Worm (Caenorhabditis elegans) whole organism, midembryonic: ENCODE measurements around the gene B0310.1.

Experiments used
- T22C8.4 ChIP-seq: fragments of 200-800 bp; sonication (Bioruptor generic); IDR thresholded peaks from 2 replicates; pipeline ENCODE4 v1.3.6; 2022; ENCODE audit warnings: missing genetic modification characterization, missing compliant biosample characterization
- cog-1 ChIP-seq: sonication (generic microtip); optimal IDR thresholded peaks from 2 replicates; lab custom pipeline; 2016; ENCODE audit warnings: missing genetic modification characterization, missing compliant biosample characterization
- flt-1 ChIP-seq: fragments of 200-800 bp; sonication (Bioruptor generic); IDR thresholded peaks from 2 replicates; pipeline ENCODE4 v1.3.6; 2022; ENCODE audit warnings: missing genetic modification characterization, missing compliant biosample characterization
- klf-2 ChIP-seq: fragments of 200-800 bp; sonication (Bioruptor generic); conservative IDR thresholded peaks from 2 replicates; pipeline ENCODE4 v1.3.6; 2022; ENCODE audit warnings: missing genetic modification reagents, missing genetic modification characterization, missing compliant biosample characterization
- med-1 ChIP-seq: sonication (generic microtip); optimal IDR thresholded peaks from 2 replicates; lab custom pipeline; 2017; ENCODE audit warnings: missing genetic modification characterization, mild to moderate bottlenecking, missing compliant biosample characterization, antibody characterized with exemption, missing genetic modification reagents; ENCODE audit not compliant: insufficient read depth
- ref-1 ChIP-seq: fragments of 200-800 bp; sonication (Bioruptor generic); conservative IDR thresholded peaks from 2 replicates; pipeline ENCODE4 v1.3.6; 2022; ENCODE audit warnings: missing genetic modification reagents, missing genetic modification characterization, missing compliant biosample characterization
- tab-1 ChIP-seq: fragments of 200-800 bp; sonication (Bioruptor generic); IDR thresholded peaks from 2 replicates; pipeline ENCODE4 v1.3.6; 2022; ENCODE audit warnings: missing genetic modification characterization, missing compliant biosample characterization
- ztf-23 ChIP-seq: fragments of 200-800 bp; sonication (Bioruptor generic); IDR thresholded peaks from 2 replicates; pipeline ENCODE4 v1.3.6; 2022; ENCODE audit warnings: missing genetic modification reagents, missing genetic modification characterization, missing compliant biosample characterization
- ztf-29 ChIP-seq: fragments of 200-800 bp; sonication (Bioruptor generic); IDR thresholded peaks from 2 replicates; pipeline ENCODE4 v1.3.6; 2022; ENCODE audit warnings: missing genetic modification reagents, missing genetic modification characterization, missing compliant biosample characterization

B0310.1 gene

DNA sequence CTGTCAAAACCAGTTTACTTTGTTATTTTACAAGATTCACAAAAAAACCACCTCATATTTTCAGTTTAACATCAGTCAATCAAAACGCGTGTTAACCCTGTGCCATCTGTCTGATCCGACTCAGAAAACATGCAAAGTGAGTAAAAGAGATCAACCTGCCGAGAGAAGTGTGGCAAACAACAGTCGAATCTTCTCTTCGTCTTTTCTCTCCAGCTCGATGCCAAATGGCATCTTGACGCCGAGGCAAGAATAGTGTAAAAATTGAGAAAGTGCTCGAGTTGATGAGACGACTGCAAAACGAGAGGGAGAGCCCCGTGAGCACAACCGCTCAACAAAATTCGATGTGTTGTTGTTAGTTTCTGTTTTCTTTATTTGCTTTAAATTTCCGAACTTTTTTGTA, at the start of gene B0310.1:
Gene B0310.1 (plus strand): TSS at position 310 of the 400 bp plus-strand sequence.
- TF ChIP-seq klf-2 (GFP tag; lab: Robert Waterston, UW): no peak
- TF ChIP-seq cog-1: no peak
- no peak for TF ChIP-seq med-1 (GFP tag; lab: Kevin White, UChicago)
- TF ChIP-seq tab-1 (GFP tag; lab: Robert Waterston, UW): no peak
- no peak for TF ChIP-seq ztf-23 (GFP tag; lab: Robert Waterston, UW)
- TF ChIP-seq ref-1 (GFP tag; lab: Robert Waterston, UW): no peak
- no peak for TF ChIP-seq flt-1 (GFP tag; lab: Robert Waterston, UW)
- no peak for TF ChIP-seq ztf-29
- TF ChIP-seq T22C8.4: no peak

DNA sequence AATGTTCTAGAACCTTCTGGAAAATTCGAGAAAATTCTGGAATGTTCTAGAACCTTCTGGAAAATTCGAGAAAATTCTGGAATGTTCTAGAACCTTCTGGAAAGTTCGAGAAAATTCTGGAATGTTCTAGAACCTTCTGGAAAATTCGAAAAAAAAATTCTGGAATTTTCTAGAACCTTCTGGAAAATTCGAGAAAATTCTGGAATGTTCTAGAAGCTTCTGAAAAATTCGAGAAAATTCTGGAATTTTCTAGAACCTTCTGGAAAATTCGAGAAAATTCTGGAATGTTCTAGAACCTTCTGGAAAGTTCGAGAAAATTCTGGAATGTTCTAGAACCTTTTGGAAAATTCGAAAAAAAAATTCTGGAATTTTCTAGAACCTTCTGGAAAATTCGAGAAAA, 49.6 kb upstream of the B0310.1 start:
- peak; percentile 82 for TF ChIP-seq flt-1 (GFP tag; lab: Robert Waterston, UW)

DNA sequence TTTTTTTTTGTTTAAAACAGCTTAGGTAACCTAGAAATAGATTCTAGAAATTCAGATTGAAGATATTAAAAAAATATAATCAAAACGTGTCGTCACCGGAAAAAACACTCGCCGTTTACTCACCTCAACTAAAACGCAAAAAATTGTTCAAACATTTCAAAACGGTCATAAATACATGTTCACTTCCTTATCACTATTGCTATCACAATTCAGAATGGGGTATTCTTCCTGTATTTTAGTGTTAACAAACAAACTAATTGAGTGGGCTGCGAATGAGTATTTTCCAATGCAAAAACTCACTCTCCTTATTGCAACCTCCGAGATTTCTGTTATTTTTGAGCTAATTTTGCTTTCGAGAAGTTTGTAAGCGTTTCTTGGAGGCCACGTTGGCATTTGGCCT, 43.2 kb upstream of the B0310.1 start, which contains the start of gene F52D1.2:
Gene F52D1.2 (minus strand): TSS at position 393 of the 400 bp plus-strand sequence.
- TF ChIP-seq ztf-23 (GFP tag; lab: Robert Waterston, UW) (no peak), ztf-29 (no peak), flt-1 (GFP tag; lab: Robert Waterston, UW) (no peak), ref-1 (GFP tag; lab: Robert Waterston, UW) (no peak), klf-2 (GFP tag; lab: Robert Waterston, UW) (no peak), T22C8.4 (no peak), med-1 (GFP tag; lab: Kevin White, UChicago) (no peak), tab-1 (GFP tag; lab: Robert Waterston, UW) (no peak), cog-1 (no peak)

DNA sequence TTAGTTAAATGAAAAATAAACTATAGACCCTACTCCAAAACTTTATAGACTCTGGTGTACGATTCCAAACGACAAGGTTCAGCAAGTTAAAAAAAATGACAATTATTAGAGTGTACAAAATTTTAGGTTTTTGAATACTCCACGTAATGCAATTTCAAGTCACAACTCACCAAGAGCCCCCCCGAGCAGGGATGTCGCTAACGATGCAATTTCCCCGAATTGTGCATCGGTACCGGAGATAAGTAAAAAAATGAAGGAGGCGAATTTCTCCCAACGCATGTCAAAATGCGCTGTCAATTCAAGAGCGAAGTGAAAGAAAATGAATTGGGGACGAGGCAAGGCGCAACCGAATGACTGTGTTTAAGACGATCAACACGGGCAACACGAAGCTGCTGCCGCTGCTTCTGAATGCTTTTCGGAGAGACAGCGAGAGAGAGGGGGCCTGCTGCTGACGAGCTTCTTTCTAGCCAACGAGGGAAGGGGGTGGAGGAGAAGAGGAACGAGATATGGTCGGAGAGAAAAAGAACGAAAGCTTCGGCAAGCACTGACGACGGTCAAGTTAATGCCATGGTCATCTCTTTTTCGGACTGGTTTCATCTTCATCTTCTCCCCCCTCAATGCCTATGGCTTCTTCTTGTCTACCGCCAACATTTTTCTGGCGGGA, 35.8 kb upstream of the B0310.1 start, which contains the start of gene abu-12:
Gene abu-12 (minus strand): TSS at position 472 of the 664 bp plus-strand sequence.
- TF ChIP-seq ztf-23 (GFP tag; lab: Robert Waterston, UW): no peak
- TF ChIP-seq ref-1 (GFP tag; lab: Robert Waterston, UW): no peak
- TF ChIP-seq tab-1 (GFP tag; lab: Robert Waterston, UW): no peak
- no peak for TF ChIP-seq flt-1 (GFP tag; lab: Robert Waterston, UW)
- TF ChIP-seq ztf-29: no peak
- no peak for TF ChIP-seq T22C8.4

DNA sequence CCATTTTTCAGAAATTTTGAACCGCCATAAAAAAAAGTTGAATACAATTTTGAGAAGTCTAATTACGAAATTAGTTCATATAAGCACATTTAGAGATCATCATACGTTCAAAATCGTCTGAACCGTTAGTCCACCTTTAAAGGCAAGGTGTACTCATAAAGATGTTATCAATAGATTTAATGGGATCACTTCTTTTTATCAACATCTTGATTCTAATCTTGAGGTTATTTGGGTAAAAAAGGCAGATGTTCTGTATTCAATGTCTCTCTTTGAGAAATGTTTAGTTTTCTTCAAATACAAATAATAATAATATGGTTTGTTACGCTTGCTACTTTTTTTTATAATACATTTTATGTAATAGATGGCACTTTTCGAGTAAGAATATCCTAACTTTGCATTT, 33.7 kb upstream of the B0310.1 start:
- TF ChIP-seq klf-2 (GFP tag; lab: Robert Waterston, UW) (no peak), ztf-23 (GFP tag; lab: Robert Waterston, UW) (no peak), ztf-29 (no peak), cog-1 (no peak), ref-1 (GFP tag; lab: Robert Waterston, UW) (no peak), med-1 (GFP tag; lab: Kevin White, UChicago) (no peak), flt-1 (GFP tag; lab: Robert Waterston, UW) (no peak), T22C8.4 (no peak), tab-1 (GFP tag; lab: Robert Waterston, UW) (no peak)

DNA sequence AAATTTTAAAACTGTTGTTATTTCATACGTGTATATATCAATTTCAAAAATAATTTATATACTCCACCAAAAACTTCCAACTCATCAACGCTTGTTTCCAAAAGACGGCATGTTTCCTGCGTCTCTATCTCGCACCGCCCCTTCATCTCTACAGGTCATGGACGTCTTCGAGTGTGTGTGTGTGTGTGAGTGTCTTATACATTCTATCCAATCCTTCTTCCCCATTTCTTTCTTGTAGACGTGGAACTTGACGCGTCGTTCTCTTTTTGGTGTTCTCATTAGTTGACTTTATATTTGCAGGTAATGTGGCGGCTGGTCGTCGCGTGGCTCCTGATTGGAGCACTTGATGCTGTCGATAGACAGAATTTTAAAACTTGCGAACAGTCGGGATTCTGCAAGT, 32.7 kb upstream of the B0310.1 start, which contains the start of gene aagr-4:
Gene aagr-4 (plus strand): TSS at position 301 of the 400 bp plus-strand sequence.
- TF ChIP-seq cog-1 (no peak), ref-1 (GFP tag; lab: Robert Waterston, UW) (no peak), med-1 (GFP tag; lab: Kevin White, UChicago) (no peak), klf-2 (GFP tag; lab: Robert Waterston, UW) (no peak), ztf-29 (no peak), flt-1 (GFP tag; lab: Robert Waterston, UW) (no peak), T22C8.4 (no peak), tab-1 (GFP tag; lab: Robert Waterston, UW) (no peak), ztf-23 (GFP tag; lab: Robert Waterston, UW) (no peak)

DNA sequence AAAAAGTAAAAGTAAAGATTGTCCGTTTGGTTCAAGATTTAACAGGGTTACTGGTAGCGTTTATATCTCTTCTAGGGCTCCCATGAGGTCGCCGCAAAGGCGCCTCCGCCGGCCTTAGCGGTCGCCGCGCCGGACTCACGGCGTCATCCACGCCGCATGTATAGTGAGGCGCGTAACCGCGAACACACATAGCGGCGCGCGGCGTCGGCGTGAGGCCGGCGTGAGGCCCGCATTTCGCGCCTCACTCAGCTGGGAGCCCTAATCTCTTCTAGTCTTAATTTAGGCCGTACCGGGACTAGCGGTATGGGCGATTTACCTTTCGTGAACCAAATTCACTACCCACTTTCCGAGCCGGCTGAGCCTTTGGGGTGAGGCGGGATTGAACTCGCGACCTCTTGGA, 31.4 kb upstream of the B0310.1 start:
- TF ChIP-seq cog-1 (no peak), ref-1 (GFP tag; lab: Robert Waterston, UW) (no peak), med-1 (GFP tag; lab: Kevin White, UChicago) (no peak), ztf-23 (GFP tag; lab: Robert Waterston, UW) (no peak), tab-1 (GFP tag; lab: Robert Waterston, UW) (0 out of 2 replicates have a peak, but pooled peaks have one; percentile 40), klf-2 (GFP tag; lab: Robert Waterston, UW) (no peak), ztf-29 (no peak), flt-1 (GFP tag; lab: Robert Waterston, UW) (no peak)

DNA sequence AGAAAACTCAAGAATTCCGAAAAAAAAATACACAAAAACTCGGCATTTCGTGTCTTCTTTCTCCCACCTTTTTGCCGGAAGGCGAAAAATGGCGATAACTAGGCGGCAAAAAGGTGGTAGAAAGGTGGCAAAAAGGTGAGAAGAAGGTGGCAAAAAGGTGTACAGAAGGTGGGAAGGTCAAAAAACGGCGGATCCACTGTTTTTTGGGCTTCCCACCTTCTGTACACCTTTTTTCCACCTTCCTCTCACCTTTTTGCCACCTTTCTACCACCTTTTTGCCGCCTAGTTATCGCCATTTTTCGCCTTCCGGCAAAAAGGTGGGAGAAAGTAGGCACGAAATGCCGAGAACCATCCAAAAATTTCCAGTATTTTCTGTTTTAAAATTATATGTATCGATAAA, 27.1 kb upstream of the B0310.1 start:
- TF ChIP-seq ztf-29: peak; percentile 22; the same call in 1 of the 2 replicates
- TF ChIP-seq T22C8.4: 0 out of 2 replicates have a peak, but pooled peaks have one; percentile 9
- 0 out of 2 replicates have a peak, but pooled peaks have one; percentile 47 for TF ChIP-seq ztf-23 (GFP tag; lab: Robert Waterston, UW)
- TF ChIP-seq klf-2 (GFP tag; lab: Robert Waterston, UW): peak; percentile 57; the same call in 1 of the 2 replicates
- peak; percentile 54; the same call in 1 of the 2 replicates for TF ChIP-seq tab-1 (GFP tag; lab: Robert Waterston, UW)
- TF ChIP-seq flt-1 (GFP tag; lab: Robert Waterston, UW): 0 out of 2 replicates have a peak, but pooled peaks have one; percentile 43
- TF ChIP-seq ref-1 (GFP tag; lab: Robert Waterston, UW): peak; percentile 49; the same call in 1 of the 2 replicates

DNA sequence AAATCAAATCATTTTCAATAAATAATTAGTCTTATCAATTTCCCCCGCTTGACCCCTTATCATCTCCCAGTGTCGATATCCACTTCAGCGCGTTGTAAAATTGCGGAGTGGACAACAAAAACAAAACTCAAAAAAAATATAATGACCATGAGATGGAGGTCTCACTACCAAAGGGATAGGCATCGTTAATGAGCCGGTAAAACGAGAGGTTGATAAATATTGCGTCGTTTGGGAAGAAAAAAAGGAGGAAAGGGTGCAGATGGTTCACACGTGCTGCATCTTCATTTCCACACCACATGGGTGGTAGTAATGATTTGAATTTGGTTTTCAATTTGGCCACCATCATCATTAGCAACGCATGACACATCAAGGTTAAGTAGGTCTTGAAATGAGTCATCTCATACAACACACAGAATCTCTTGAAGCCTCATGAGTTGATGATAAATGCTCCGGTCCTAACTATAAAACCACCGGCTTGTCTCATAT, 25.6 kb upstream of the B0310.1 start:
- TF ChIP-seq T22C8.4: no peak
- TF ChIP-seq med-1 (GFP tag; lab: Kevin White, UChicago): no peak
- TF ChIP-seq cog-1: no peak
- no peak for TF ChIP-seq flt-1 (GFP tag; lab: Robert Waterston, UW)
- no peak for TF ChIP-seq ref-1 (GFP tag; lab: Robert Waterston, UW)
- no peak for TF ChIP-seq ztf-29
- TF ChIP-seq tab-1 (GFP tag; lab: Robert Waterston, UW): no peak
- no peak for TF ChIP-seq ztf-23 (GFP tag; lab: Robert Waterston, UW)
- TF ChIP-seq klf-2 (GFP tag; lab: Robert Waterston, UW): no peak
